Worm (Caenorhabditis elegans) whole organism, L2 larva: Measurements from ENCODE around the gene Y39E4B.5.

Experiments
- R02D3.7 ChIP-seq: fragments of 150-350 bp; optimal IDR thresholded peaks from 2 replicates; lab custom pipeline; 2014; ENCODE audit warnings: missing biosample characterization, missing genetic modification characterization
- ZK546.5 ChIP-seq: sonication (generic microtip); optimal IDR thresholded peaks from 2 replicates; lab custom pipeline; 2017; ENCODE audit warnings: missing biosample characterization, missing genetic modification characterization
- aly-2 ChIP-seq: fragments of 150-350 bp; optimal IDR thresholded peaks from 2 replicates; lab custom pipeline; 2014; ENCODE audit warnings: missing biosample characterization, missing genetic modification characterization
- blmp-1 ChIP-seq: sonication (generic microtip); optimal IDR thresholded peaks from 2 replicates; lab custom pipeline; 2017; ENCODE audit warnings: missing genetic modification characterization, mild to moderate bottlenecking, missing compliant biosample characterization, antibody characterized with exemption, moderate library complexity; ENCODE audit not compliant: insufficient read depth
- ceh-16 ChIP-seq: fragments of 150-350 bp; optimal IDR thresholded peaks from 2 replicates; lab custom pipeline; 2014; ENCODE audit warnings: missing biosample characterization, missing genetic modification characterization
- elt-3 ChIP-seq: sonication (generic microtip); optimal IDR thresholded peaks from 2 replicates; lab custom pipeline; 2017; ENCODE audit warnings: missing biosample characterization, missing genetic modification characterization
- lsy-2 ChIP-seq, 2 experiments: fragments of 150-350 bp in 1 of 2; sonication (generic microtip) in 1 of 2; optimal IDR thresholded peaks; 2 replicates each; lab custom pipeline; 2014 to 2017; ENCODE audit warnings: missing biosample characterization in 2 of 2, missing genetic modification characterization in 2 of 2
- nhr-11 ChIP-seq: fragments of 150-350 bp; optimal IDR thresholded peaks from 2 replicates; lab custom pipeline; 2014; ENCODE audit warnings: missing biosample characterization, missing genetic modification characterization
- nhr-237 ChIP-seq: fragments of 150-350 bp; optimal IDR thresholded peaks from 2 replicates; lab custom pipeline; 2014; ENCODE audit warnings: missing biosample characterization, missing genetic modification characterization
- nhr-77 ChIP-seq: fragments of 150-350 bp; optimal IDR thresholded peaks from 2 replicates; lab custom pipeline; 2014; ENCODE audit warnings: missing biosample characterization, missing genetic modification characterization
- snpc-4 ChIP-seq: fragments of 150-350 bp; optimal IDR thresholded peaks from 2 replicates; lab custom pipeline; 2014; ENCODE audit warnings: missing biosample characterization, missing genetic modification characterization
- unc-39 ChIP-seq: fragments of 150-350 bp; optimal IDR thresholded peaks from 2 replicates; lab custom pipeline; 2014; ENCODE audit warnings: missing biosample characterization, missing genetic modification characterization
- zag-1 ChIP-seq: fragments of 150-350 bp; optimal IDR thresholded peaks from 2 replicates; lab custom pipeline; 2014; ENCODE audit warnings: missing biosample characterization, missing genetic modification characterization
- ztf-11 ChIP-seq: sonication (generic microtip); optimal IDR thresholded peaks from 2 replicates; lab custom pipeline; 2017; ENCODE audit warnings: missing biosample characterization, missing genetic modification characterization

DNA sequence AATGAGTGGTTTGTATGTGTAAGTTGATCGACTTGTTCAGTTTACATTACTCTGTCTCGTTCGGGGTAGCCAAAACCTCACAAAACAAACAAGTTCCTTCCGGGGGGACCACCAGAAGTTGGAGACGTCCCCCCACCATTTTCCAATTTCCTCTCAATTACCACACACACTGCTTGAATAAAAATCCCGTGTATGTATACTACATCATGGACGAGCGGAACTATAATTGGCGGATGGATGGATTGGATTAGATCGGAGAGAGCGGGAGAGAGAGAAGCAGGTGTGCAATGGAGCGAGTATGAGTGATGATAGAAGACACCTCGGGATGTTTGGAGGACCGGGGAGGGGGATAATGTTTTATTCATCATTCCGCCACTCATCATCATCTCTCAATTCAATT, 38.5 kb upstream of the Y39E4B.5 start:
- no peak for TF ChIP-seq snpc-4 (tag; lab: Kevin White, UChicago)
- TF ChIP-seq nhr-11 (tag; lab: Kevin White, UChicago) = no peak
- no peak for TF ChIP-seq zag-1 (tag; lab: Kevin White, UChicago)
- TF ChIP-seq nhr-237 (tag; lab: Kevin White, UChicago) = no peak
- no peak for TF ChIP-seq aly-2
- no peak for TF ChIP-seq nhr-77
- no peak for TF ChIP-seq elt-3 (tag; lab: Kevin White, UChicago)
- TF ChIP-seq blmp-1 = no peak
- TF ChIP-seq unc-39 (tag; lab: Kevin White, UChicago) = no peak
- TF ChIP-seq ZK546.5 (tag; lab: Kevin White, UChicago) = no peak
- TF ChIP-seq ztf-11 = no peak
- TF ChIP-seq ceh-16 (tag; lab: Kevin White, UChicago) = no peak
- no peak for TF ChIP-seq lsy-2 (tag; optimal IDR thresholded peaks at IDR 0.05; lab: Kevin White, UChicago)
- no peak for TF ChIP-seq R02D3.7 (tag; lab: Kevin White, UChicago)
